Fruit fly (Drosophila melanogaster): ENCODE data around the gene CG12420.

DNA sequence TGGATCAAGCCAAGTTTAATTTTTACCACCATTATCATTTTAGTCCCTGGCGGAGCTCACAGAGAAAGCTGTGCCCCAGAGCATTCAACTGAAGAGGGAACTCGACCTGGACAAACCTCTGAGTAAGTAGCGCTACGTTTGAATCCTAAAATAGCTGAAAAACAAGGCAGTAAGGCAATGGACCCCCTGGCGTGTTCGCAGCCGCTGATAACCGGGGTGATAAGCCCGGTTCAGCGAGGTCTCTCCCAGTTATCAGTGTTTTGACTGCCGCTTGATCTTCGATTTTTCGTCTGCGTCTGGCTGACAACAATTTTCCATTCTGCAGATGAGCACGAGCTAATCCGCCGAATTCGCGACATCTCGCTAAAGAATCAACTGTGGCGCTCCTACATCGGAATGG, 29.3 kb downstream of the CG12420 start:
- TF ChIP-seq usp (GFP tag; optimal IDR thresholded peaks at IDR 0.05): no peak
- TF ChIP-seq CG8478 (optimal IDR thresholded peaks at IDR 0.05): no peak
- no peak for TF ChIP-seq psq (optimal IDR thresholded peaks at IDR 0.05)
- no peak for TF ChIP-seq pan (optimal IDR thresholded peaks at IDR 0.05)

Data from whole organism.